Fruit fly (Drosophila melanogaster) whole organism, embryonic: ENCODE measurements around the gene CG12998.

Experiments used
- Atf-2 ChIP-seq: fragments of 200-800 bp; sonication (Bioruptor generic); optimal IDR thresholded peaks from 2 replicates; lab custom pipeline; 2016; ENCODE audit warnings: missing biosample characterization, missing genetic modification characterization
- CG10274 ChIP-seq: fragments of 200-800 bp; sonication (Bioruptor generic); optimal IDR thresholded peaks from 3 replicates; lab custom pipeline; 2017; ENCODE audit warnings: missing biosample characterization, mild to moderate bottlenecking, missing genetic modification characterization
- CG10979 ChIP-seq: fragments of 200-800 bp; sonication (Bioruptor generic); optimal IDR thresholded peaks from 2 replicates; lab custom pipeline; 2018; ENCODE audit warnings: missing biosample characterization, mild to moderate bottlenecking, missing genetic modification characterization, moderate library complexity
- CG11247 ChIP-seq: fragments of 200-800 bp; sonication (Bioruptor generic); IDR thresholded peaks from 2 replicates; pipeline ENCODE4 v1.3.6; 2022; ENCODE audit warnings: missing biosample characterization, missing genetic modification characterization
- CG12071 ChIP-seq: fragments of 200-800 bp; sonication (Bioruptor generic); optimal IDR thresholded peaks from 3 replicates; lab custom pipeline; 2018; ENCODE audit warnings: missing biosample characterization, mild to moderate bottlenecking, missing genetic modification characterization
- CG15601 ChIP-seq: fragments of 200-800 bp; sonication (Bioruptor generic); optimal IDR thresholded peaks from 3 replicates; lab custom pipeline; 2019; ENCODE audit warnings: missing biosample characterization, mild to moderate bottlenecking, missing genetic modification characterization, moderate library complexity
- CG1603 ChIP-seq: fragments of 200-800 bp; sonication (Bioruptor generic); optimal IDR thresholded peaks from 2 replicates; lab custom pipeline; 2019; ENCODE audit warnings: missing biosample characterization, mild to moderate bottlenecking, missing genetic modification characterization, moderate library complexity
- CG18011 ChIP-seq: fragments of 200-800 bp; sonication (Bioruptor generic); optimal IDR thresholded peaks from 2 replicates; lab custom pipeline; 2017; ENCODE audit warnings: missing biosample characterization, missing genetic modification characterization, mild to moderate bottlenecking, moderate library complexity, missing genotype
- CG18599 ChIP-seq: fragments of 200-800 bp; sonication (Bioruptor generic); optimal IDR thresholded peaks from 3 replicates; lab custom pipeline; 2017; ENCODE audit warnings: missing biosample characterization, missing genetic modification characterization, mild to moderate bottlenecking, moderate library complexity, missing genetic modification reagents
- CG2120 ChIP-seq: fragments of 200-800 bp; sonication (Bioruptor generic); optimal IDR thresholded peaks from 3 replicates; lab custom pipeline; 2016; ENCODE audit warnings: missing biosample characterization, missing genetic modification characterization
- CG2678 ChIP-seq: fragments of 200-800 bp; sonication (Bioruptor generic); optimal IDR thresholded peaks from 3 replicates; lab custom pipeline; 2019; ENCODE audit warnings: missing biosample characterization, mild to moderate bottlenecking, missing genetic modification characterization, moderate library complexity
- CG31365 ChIP-seq: fragments of 200-800 bp; sonication (Bioruptor generic); optimal IDR thresholded peaks from 2 replicates; lab custom pipeline; 2018; ENCODE audit warnings: missing biosample characterization, mild to moderate bottlenecking, missing genetic modification characterization
- CG33213 ChIP-seq: fragments of 200-800 bp; sonication (Bioruptor generic); optimal IDR thresholded peaks from 3 replicates; lab custom pipeline; 2016; ENCODE audit warnings: missing biosample characterization, missing genetic modification characterization
- CG3726 ChIP-seq: fragments of 200-800 bp; sonication (Bioruptor generic); IDR thresholded peaks from 3 replicates; pipeline ENCODE4, ENCODE4 v1.3.6; 2022; ENCODE audit warnings: missing biosample characterization, missing genetic modification characterization
- CG3995 ChIP-seq: fragments of 200-800 bp; sonication (Bioruptor generic); optimal IDR thresholded peaks from 3 replicates; lab custom pipeline; 2016; ENCODE audit warnings: missing biosample characterization, missing genetic modification characterization
- CG7928 ChIP-seq: fragments of 200-800 bp; sonication (Bioruptor generic); optimal IDR thresholded peaks from 2 replicates; lab custom pipeline; 2017; ENCODE audit warnings: missing biosample characterization, mild to moderate bottlenecking, missing genetic modification characterization
- CG8290 ChIP-seq, 3 experiments: fragments of 200-800 bp; sonication (Bioruptor generic); optimal IDR thresholded peaks; 2 replicates each; lab custom pipeline; 2016 to 2019; ENCODE audit warnings: missing biosample characterization in 3 of 3, missing genetic modification characterization in 3 of 3, mild to moderate bottlenecking in 2 of 3, moderate library complexity in 1 of 3
- CG8765 ChIP-seq: fragments of 200-800 bp; sonication (Bioruptor generic); IDR thresholded peaks from 2 replicates; pipeline ENCODE4 v1.3.6; 2022; ENCODE audit warnings: missing biosample characterization, missing genetic modification characterization
- CG9876 ChIP-seq: fragments of 200-800 bp; sonication (Bioruptor generic); optimal IDR thresholded peaks from 2 replicates; lab custom pipeline; 2016; ENCODE audit warnings: missing biosample characterization, missing genetic modification characterization
- Dad ChIP-seq: fragments of 200-800 bp; sonication (Bioruptor generic); optimal IDR thresholded peaks from 3 replicates; lab custom pipeline; 2016; ENCODE audit warnings: missing biosample characterization, missing genetic modification characterization
- Dip3 ChIP-seq: fragments of 200-800 bp; sonication (Bioruptor generic); optimal IDR thresholded peaks from 3 replicates; lab custom pipeline; 2016; ENCODE audit warnings: missing biosample characterization, missing genetic modification characterization
- Ets65A ChIP-seq: fragments of 200-800 bp; sonication (Bioruptor generic); peaks from one replicate; lab custom pipeline; 2016; ENCODE audit warnings: missing biosample characterization, missing genetic modification characterization
- GATAe ChIP-seq: fragments of 200-800 bp; sonication (Bioruptor generic); conservative IDR thresholded peaks from 2 replicates; pipeline ENCODE4 v1.3.6; 2022; ENCODE audit warnings: missing biosample characterization, missing genetic modification characterization
- Gsc ChIP-seq: fragments of 200-800 bp; sonication (Bioruptor generic); IDR thresholded peaks from 2 replicates; pipeline ENCODE4 v1.3.6; 2022; ENCODE audit warnings: missing biosample characterization, missing genetic modification characterization
- Jarid2 ChIP-seq: fragments of 200-800 bp; sonication (Bioruptor generic); optimal IDR thresholded peaks from 3 replicates; lab custom pipeline; 2017; ENCODE audit warnings: mild to moderate bottlenecking, missing biosample characterization, missing genetic modification reagents, missing genetic modification characterization
- NC2α ChIP-seq: fragments of 200-800 bp; sonication (Bioruptor generic); optimal IDR thresholded peaks from 2 replicates; lab custom pipeline; 2016; ENCODE audit warnings: missing biosample characterization, missing genetic modification characterization
- NK7.1 ChIP-seq: fragments of 200-800 bp; sonication (Bioruptor generic); optimal IDR thresholded peaks from 3 replicates; lab custom pipeline; 2016; ENCODE audit warnings: missing biosample characterization, missing genetic modification characterization
- Sin3A ChIP-seq: fragments of >200 bp; optimal IDR thresholded peaks from 2 replicates; lab custom pipeline; 2018
- Spps ChIP-seq: fragments of 200-800 bp; sonication (Bioruptor generic); optimal IDR thresholded peaks from 2 replicates; lab custom pipeline; 2018; ENCODE audit warnings: missing biosample characterization, mild to moderate bottlenecking, missing genetic modification characterization
- Xbp1 ChIP-seq: fragments of 200-800 bp; sonication (Bioruptor generic); optimal IDR thresholded peaks from 3 replicates; lab custom pipeline; 2016; ENCODE audit warnings: missing biosample characterization, mild to moderate bottlenecking, missing genetic modification characterization
- bab2 ChIP-seq: fragments of 200-800 bp; sonication (Bioruptor generic); optimal IDR thresholded peaks from 2 replicates; lab custom pipeline; 2016; ENCODE audit warnings: missing biosample characterization, missing genetic modification characterization
- bigmax ChIP-seq: fragments of 200-800 bp; sonication (Bioruptor generic); optimal IDR thresholded peaks from 2 replicates; lab custom pipeline; 2018; ENCODE audit warnings: missing biosample characterization, mild to moderate bottlenecking, missing genetic modification characterization
- btn ChIP-seq: fragments of 200-800 bp; sonication (Bioruptor generic); optimal IDR thresholded peaks from 2 replicates; lab custom pipeline; 2016; ENCODE audit warnings: missing biosample characterization, missing genetic modification characterization
- crc ChIP-seq: fragments of 200-800 bp; sonication (Bioruptor generic); optimal IDR thresholded peaks from 2 replicates; lab custom pipeline; 2016; ENCODE audit warnings: missing biosample characterization, missing genetic modification characterization
- crol ChIP-seq: fragments of 200-800 bp; sonication (Bioruptor generic); IDR thresholded peaks from 2 replicates; pipeline ENCODE4 v1.3.6; 2022; ENCODE audit warnings: missing biosample characterization, missing genetic modification characterization
- cwo ChIP-seq: fragments of 200-800 bp; sonication (Bioruptor generic); optimal IDR thresholded peaks from 3 replicates; lab custom pipeline; 2017; ENCODE audit warnings: missing biosample characterization, missing genetic modification characterization, mild to moderate bottlenecking, moderate library complexity, missing genetic modification reagents
- dan ChIP-seq: fragments of 200-800 bp; sonication (Bioruptor generic); IDR thresholded peaks from 2 replicates; pipeline ENCODE4 v1.3.6; 2022; ENCODE audit warnings: missing biosample characterization, missing genetic modification characterization
- dm ChIP-seq: fragments of 200-800 bp; sonication (Bioruptor generic); optimal IDR thresholded peaks from 3 replicates; lab custom pipeline; 2016; ENCODE audit warnings: missing biosample characterization, missing genetic modification characterization
- ems ChIP-seq: fragments of 200-800 bp; sonication (Bioruptor generic); optimal IDR thresholded peaks from 3 replicates; lab custom pipeline; 2016; ENCODE audit warnings: missing biosample characterization, missing genetic modification characterization
- gce ChIP-seq: fragments of 200-800 bp; sonication (Bioruptor generic); IDR thresholded peaks from 3 replicates; pipeline ENCODE4 v1.3.6; 2022; ENCODE audit warnings: missing biosample characterization, missing genetic modification characterization
- gcm2 ChIP-seq: fragments of 200-800 bp; sonication (Bioruptor generic); optimal IDR thresholded peaks from 2 replicates; lab custom pipeline; 2016; ENCODE audit warnings: missing biosample characterization, missing genetic modification characterization
- lov ChIP-seq, 2 experiments: fragments of 200-800 bp in 1 of 2; fragments of >200 bp in 1 of 2; sonication (Bioruptor generic) in 1 of 2; IDR thresholded peaks in 1 of 2; optimal IDR thresholded peaks in 1 of 2; 2 replicates in 1 of 2; 3 replicates in 1 of 2; pipeline versions ENCODE4 v1.3.6 to Lab custom; 2017 to 2022; ENCODE audit warnings: missing biosample characterization in 1 of 2, missing genetic modification characterization in 1 of 2
- otp ChIP-seq: fragments of 200-800 bp; sonication (Bioruptor generic); IDR thresholded peaks from 3 replicates; pipeline ENCODE4, ENCODE4 v1.3.6; 2022; ENCODE audit warnings: missing biosample characterization, missing genetic modification characterization
- pita ChIP-seq: fragments of 200-800 bp; sonication (Bioruptor generic); optimal IDR thresholded peaks from 2 replicates; lab custom pipeline; 2017; ENCODE audit warnings: missing biosample characterization, mild to moderate bottlenecking, missing genetic modification characterization
- psq ChIP-seq: fragments of 200-800 bp; sonication (Bioruptor generic); optimal IDR thresholded peaks from 2 replicates; lab custom pipeline; 2017; ENCODE audit warnings: missing biosample characterization, missing genetic modification characterization
- ranshi ChIP-seq: fragments of 200-800 bp; sonication (Bioruptor generic); IDR thresholded peaks from 2 replicates; pipeline ENCODE4 v1.3.6; 2022; ENCODE audit warnings: missing biosample characterization, missing genetic modification characterization
- slp2 ChIP-seq: fragments of 200-800 bp; sonication (Bioruptor generic); optimal IDR thresholded peaks from 2 replicates; lab custom pipeline; 2016; ENCODE audit warnings: missing biosample characterization, missing genetic modification characterization
- so ChIP-seq: fragments of 200-800 bp; sonication (Bioruptor generic); IDR thresholded peaks from 3 replicates; pipeline ENCODE4 v1.3.6; 2022; ENCODE audit warnings: missing biosample characterization, missing genetic modification characterization
- sug ChIP-seq: fragments of 200-800 bp; optimal IDR thresholded peaks from 2 replicates; lab custom pipeline; 2019; ENCODE audit warnings: missing biosample characterization, mild to moderate bottlenecking, missing genetic modification characterization, moderate library complexity
- tll ChIP-seq, 2 experiments: fragments of 200-800 bp in 1 of 2; fragments of >200 bp in 1 of 2; sonication (Bioruptor generic) in 1 of 2; optimal IDR thresholded peaks; 2 replicates each; lab custom pipeline; 2017 to 2019; ENCODE audit warnings: missing biosample characterization in 2 of 2, missing genetic modification characterization in 2 of 2, mild to moderate bottlenecking in 1 of 2, moderate library complexity in 1 of 2
- unc-4 ChIP-seq: fragments of 200-800 bp; sonication (Bioruptor generic); IDR thresholded peaks from 2 replicates; pipeline ENCODE4 v1.3.6; 2022; ENCODE audit warnings: missing biosample characterization, missing genetic modification characterization; ENCODE audit not compliant: partially characterized antibody

The CG12998 gene

DNA sequence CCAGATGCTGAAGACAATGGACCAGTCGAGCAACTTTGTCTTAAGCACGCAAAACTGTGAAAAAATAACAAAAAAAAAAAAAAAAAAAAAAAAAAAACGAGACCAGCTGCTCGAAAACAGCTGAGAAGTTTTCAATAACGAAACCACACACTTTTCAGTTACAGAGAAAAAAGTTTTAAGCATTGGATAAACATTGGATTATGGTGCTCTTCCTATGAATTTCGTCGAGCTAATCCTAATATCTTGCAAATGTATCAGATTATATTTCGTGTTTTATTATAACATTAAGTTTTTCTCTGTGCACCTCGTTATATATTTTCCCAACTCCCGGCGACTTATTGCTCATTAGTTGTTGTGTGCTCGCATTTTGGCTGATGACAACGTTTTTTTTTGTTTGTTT, 41.9 kb upstream of the CG12998 start (continued):
- no peak for TF ChIP-seq Dad (GFP tag; lab: Kevin White, UChicago)
- TF ChIP-seq gcm2 (GFP tag; lab: Kevin White, UChicago), result peak; percentile 11
- TF ChIP-seq bigmax (GFP tag; lab: Kevin White, UChicago), result no peak
- TF ChIP-seq CG8765 (GFP tag; lab: Robert Waterston, UW), result no peak
- no peak for TF ChIP-seq CG7928
- no peak for TF ChIP-seq btn (GFP tag; lab: Kevin White, UChicago)
- 0 out of 2 replicates have a peak, but pooled peaks have one; percentile 25 for TF ChIP-seq ranshi (GFP tag; lab: Robert Waterston, UW)
- TF ChIP-seq so (GFP tag; lab: Robert Waterston, UW), result no peak
- peak; percentile 59 for TF ChIP-seq CG2120
- TF ChIP-seq NK7.1 (GFP tag; lab: Kevin White, UChicago), result no peak
- peak; percentile 46 for TF ChIP-seq slp2 (GFP tag; lab: Kevin White, UChicago)
- TF ChIP-seq CG15601 (tag; lab: Kevin White, UChicago), result no peak
- no peak for TF ChIP-seq CG18011 (GFP tag; lab: Kevin White, UChicago)
- 0 out of 3 replicates have a peak, but pooled peaks have one; percentile 43 for TF ChIP-seq CG3726 (GFP tag; lab: Robert Waterston, UW)
- TF ChIP-seq lov (optimal IDR thresholded peaks at IDR 0.05; lab: Kevin White, UChicago), result no peak
- peak; percentile 42; the same call in 1 of the 3 replicates for TF ChIP-seq lov (GFP tag; IDR thresholded peaks at IDR 0.05; lab: Robert Waterston, UW)
- peak; percentile 32; the same call in 1 of the 3 replicates for TF ChIP-seq otp
- TF ChIP-seq crc (GFP tag; lab: Kevin White, UChicago), result no peak
- peak; percentile 9 for TF ChIP-seq CG33213 (GFP tag; lab: Kevin White, UChicago)
- no peak for TF ChIP-seq Atf-2 (GFP tag; lab: Kevin White, UChicago)
- peak; percentile 18 for TF ChIP-seq CG12071 (GFP tag; lab: Kevin White, UChicago)
- TF ChIP-seq GATAe (GFP tag; lab: Robert Waterston, UW), result no peak
- TF ChIP-seq Sin3A (lab: Kevin White, UChicago), result no peak
- TF ChIP-seq CG10979 (tag; lab: Kevin White, UChicago), result no peak
- peak; percentile 5 for TF ChIP-seq dm (GFP tag; lab: Kevin White, UChicago)
- no peak for TF ChIP-seq CG9876 (GFP tag; lab: Kevin White, UChicago)
- no peak for TF ChIP-seq pita (GFP tag; lab: Kevin White, UChicago)
- no peak for TF ChIP-seq Dip3 (GFP tag; lab: Kevin White, UChicago)
- TF ChIP-seq psq, result no peak
- TF ChIP-seq CG1603 (tag; lab: Kevin White, UChicago), result peak; percentile 30
- TF ChIP-seq CG2678 (tag; lab: Kevin White, UChicago), result peak; percentile 60
- TF ChIP-seq dan (GFP tag; lab: Robert Waterston, UW), result no peak
- peak; percentile 43 for TF ChIP-seq bab2 (GFP tag; lab: Kevin White, UChicago)
- no peak for TF ChIP-seq tll (GFP tag; optimal IDR thresholded peaks at IDR 0.05; lab: Kevin White, UChicago)
- TF ChIP-seq gce, result no peak
- peak; percentile 34 for TF ChIP-seq cwo (GFP tag; lab: Kevin White, UChicago)
- TF ChIP-seq ems (GFP tag; lab: Kevin White, UChicago), result no peak
- peak; percentile 54 for TF ChIP-seq Xbp1
- no peak for TF ChIP-seq Spps (tag; lab: Kevin White, UChicago)
- TF ChIP-seq Gsc (GFP tag; lab: Robert Waterston, UW), result no peak
- TF ChIP-seq Ets65A (GFP tag; lab: Kevin White, UChicago), result peak; percentile 68
- TF ChIP-seq CG3995, result no peak
- TF ChIP-seq NC2α, result no peak
- TF ChIP-seq CG11247 (GFP tag; lab: Robert Waterston, UW), result peak; percentile 54; the same call in 1 of the 2 replicates
- no peak for TF ChIP-seq crol
- peak; percentile 3 for TF ChIP-seq sug
- TF ChIP-seq CG8290 (GFP tag; optimal IDR thresholded peaks at IDR 0.05; lab: Kevin White, UChicago), result no peak
- peak in 1 of 2 experiments; percentile 47 for TF ChIP-seq CG8290 (tag; optimal IDR thresholded peaks at IDR 0.05; lab: Kevin White, UChicago)
- TF ChIP-seq CG18599 (GFP tag; lab: Kevin White, UChicago), result peak; percentile 53
- no peak for TF ChIP-seq CG10274 (GFP tag; lab: Kevin White, UChicago)
- no peak for TF ChIP-seq CG31365 (tag; lab: Kevin White, UChicago)
- no peak for TF ChIP-seq unc-4 (GFP tag; lab: Robert Waterston, UW)
- no peak for TF ChIP-seq Jarid2 (GFP tag; lab: Kevin White, UChicago)
